Worm (Caenorhabditis elegans) whole organism, early embryonic: Measurements from ENCODE around the gene C49G7.10.

Experiments
- B0310.2 ChIP-seq: sonication (generic microtip); optimal IDR thresholded peaks from 2 replicates; lab custom pipeline; 2016; ENCODE audit warnings: mild to moderate bottlenecking, missing genetic modification characterization, missing compliant biosample characterization
- F13C5.2 ChIP-seq: sonication (generic microtip); optimal IDR thresholded peaks from 2 replicates; lab custom pipeline; 2017; ENCODE audit warnings: mild to moderate bottlenecking, missing genetic modification characterization, inconsistent platforms, missing compliant biosample characterization
- aly-1 ChIP-seq: sonication (generic microtip); optimal IDR thresholded peaks from 2 replicates; lab custom pipeline; 2016; ENCODE audit warnings: missing genetic modification characterization, missing compliant biosample characterization
- ama-1 ChIP-seq: fragments of 150-350 bp; optimal IDR thresholded peaks from 2 replicates; lab custom pipeline; 2014
- ceh-13 ChIP-seq: fragments of 200-800 bp; sonication (Bioruptor generic); optimal IDR thresholded peaks from 2 replicates; lab custom pipeline; 2018; ENCODE audit warnings: mild to moderate bottlenecking, missing genetic modification characterization, missing compliant biosample characterization
- ceh-36 ChIP-seq: sonication (generic microtip); optimal IDR thresholded peaks from 2 replicates; lab custom pipeline; 2016; ENCODE audit warnings: missing genetic modification characterization, inconsistent platforms, missing compliant biosample characterization
- ets-7 ChIP-seq: sonication (generic microtip); optimal IDR thresholded peaks from 2 replicates; lab custom pipeline; 2016; ENCODE audit warnings: missing genotype, missing genetic modification characterization, missing compliant biosample characterization
- flt-1 ChIP-seq: fragments of 200-800 bp; sonication (Bioruptor generic); IDR thresholded peaks from 2 replicates; pipeline ENCODE4 v1.3.6; 2022; ENCODE audit warnings: missing genetic modification characterization, missing compliant biosample characterization
- hmbx-1 ChIP-seq: sonication (generic microtip); optimal IDR thresholded peaks from 2 replicates; lab custom pipeline; 2016; ENCODE audit warnings: mild to moderate bottlenecking, missing genetic modification characterization, missing compliant biosample characterization
- hmg-4 ChIP-seq: fragments of 200-800 bp; sonication (Bioruptor generic); optimal IDR thresholded peaks from 2 replicates; lab custom pipeline; 2018; ENCODE audit warnings: mild to moderate bottlenecking, missing genetic modification characterization, missing compliant biosample characterization
- hnd-1 ChIP-seq: sonication (generic microtip); optimal IDR thresholded peaks from 2 replicates; lab custom pipeline; 2016; ENCODE audit warnings: missing genetic modification characterization, missing compliant biosample characterization
- pes-1 ChIP-seq: fragments of 200-800 bp; sonication (Bioruptor generic); IDR thresholded peaks from 2 replicates; pipeline ENCODE4 v1.3.6; 2022; ENCODE audit warnings: missing genetic modification reagents, missing genetic modification characterization, missing compliant biosample characterization
- scrt-1 ChIP-seq: fragments of 200-800 bp; sonication (Bioruptor generic); IDR thresholded peaks from 2 replicates; pipeline ENCODE4 v1.3.6; 2022; ENCODE audit warnings: missing genetic modification characterization, missing compliant biosample characterization
- sea-1 ChIP-seq: fragments of 200-800 bp; sonication (Bioruptor generic); conservative IDR thresholded peaks from 2 replicates; pipeline ENCODE4 v1.3.6; 2022; ENCODE audit warnings: missing genetic modification characterization, missing compliant biosample characterization
- tbx-11 ChIP-seq: fragments of 200-800 bp; sonication (Bioruptor generic); IDR thresholded peaks from 2 replicates; pipeline ENCODE4 v1.3.6; 2022; ENCODE audit warnings: missing genetic modification characterization, missing compliant biosample characterization
- tbx-37 ChIP-seq: fragments of 200-800 bp; sonication (Bioruptor generic); conservative IDR thresholded peaks from 2 replicates; pipeline ENCODE4 v1.3.6; 2022; ENCODE audit warnings: missing genetic modification reagents, missing genetic modification characterization, missing compliant biosample characterization
- tra-4 ChIP-seq: sonication (generic microtip); optimal IDR thresholded peaks from 2 replicates; lab custom pipeline; 2017; ENCODE audit warnings: missing genetic modification characterization, missing compliant biosample characterization

The C49G7.10 gene

ce11 chrV:4047541-4047940 lies 5.7 kb upstream of the C49G7.10 start, which contains the start of gene srh-169:
Gene srh-169, plus strand, starts transcription at chrV:4047841.
- TF ChIP-seq scrt-1 (GFP tag; lab: Robert Waterston, UW) (no peak), hnd-1 (tag; lab: Kevin White, UChicago) (no peak), pes-1 (GFP tag; lab: Robert Waterston, UW) (no peak)

DNA sequence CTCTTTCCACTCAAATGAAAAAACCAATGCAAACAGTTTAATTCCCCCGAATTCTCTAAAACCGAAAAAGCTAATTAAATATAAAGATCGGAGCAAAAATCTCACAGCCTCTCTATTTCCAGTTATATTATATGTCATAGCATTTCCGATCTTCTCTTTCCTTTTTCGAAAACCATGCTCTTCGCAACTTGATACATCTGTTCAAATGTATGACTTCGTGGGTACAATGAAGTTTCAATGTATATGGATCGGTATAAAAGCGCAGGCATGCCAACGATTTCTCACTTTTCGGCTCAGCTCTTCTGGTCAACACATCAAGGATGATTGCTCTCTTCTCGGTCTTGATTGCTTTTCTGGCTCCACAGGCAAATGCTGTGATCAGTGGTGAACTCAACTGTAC lies 4.3 kb upstream of the C49G7.10 start, which contains the start of gene phat-7:
Gene phat-7 (plus strand): TSS at position 301 of the 400 bp plus-strand sequence.
- TF ChIP-seq ceh-13: no peak
- no peak for TF ChIP-seq pes-1 (GFP tag; lab: Robert Waterston, UW)
- TF ChIP-seq flt-1: no peak
- no peak for TF ChIP-seq ceh-36 (tag; lab: Kevin White, UChicago)

DNA sequence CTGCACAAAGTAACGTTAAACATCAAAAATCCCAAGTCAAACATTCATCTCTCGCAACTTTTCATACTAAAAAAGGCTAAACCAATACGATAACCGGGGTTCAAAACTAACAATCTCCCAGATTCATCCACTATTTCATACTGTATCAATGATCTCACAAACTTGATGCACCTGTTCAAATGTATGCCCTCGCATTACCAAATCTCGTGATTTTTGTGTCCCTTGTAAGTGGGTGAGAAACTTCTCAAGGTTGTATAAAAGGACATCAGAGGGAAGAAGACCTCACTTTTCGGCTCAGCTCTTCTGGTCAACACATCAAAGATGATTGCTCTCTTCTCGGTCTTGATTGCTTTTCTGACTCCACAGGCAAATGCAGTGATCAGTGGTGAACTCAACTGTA lies 1.8 kb upstream of the C49G7.10 start, which contains the start of gene phat-3:
Gene phat-3 (plus strand): TSS at position 301 of the 400 bp plus-strand sequence.
- TF ChIP-seq flt-1 (no peak), scrt-1 (GFP tag; lab: Robert Waterston, UW) (no peak), tbx-11 (GFP tag; lab: Robert Waterston, UW) (no peak), hnd-1 (tag; lab: Kevin White, UChicago) (no peak), B0310.2 (tag; lab: Kevin White, UChicago) (no peak), ama-1 (no peak), tra-4 (no peak)

DNA sequence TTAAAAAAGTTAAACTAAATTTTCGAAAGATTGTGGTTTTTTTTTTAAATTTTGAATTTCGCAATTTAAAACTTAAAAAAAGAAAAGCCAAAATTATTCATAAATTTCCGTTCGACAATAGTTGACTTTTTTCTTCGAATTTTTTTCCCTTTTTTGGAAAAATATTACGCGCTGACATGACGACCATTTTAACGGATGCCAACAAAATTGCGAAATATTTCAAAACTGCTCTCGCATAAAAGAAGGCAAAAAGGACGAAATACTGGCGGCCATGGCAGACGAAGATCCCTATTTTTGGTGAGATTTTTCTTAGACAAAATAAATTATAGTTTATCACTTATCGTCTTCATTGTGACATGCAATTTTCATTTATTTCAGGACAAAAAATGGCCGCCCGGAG lies 3.3 kb downstream of the C49G7.10 start:
- TF ChIP-seq sea-1 (GFP tag; lab: Robert Waterston, UW): no peak
- TF ChIP-seq aly-1 (tag; lab: Kevin White, UChicago): no peak
- TF ChIP-seq scrt-1 (GFP tag; lab: Robert Waterston, UW): no peak

DNA sequence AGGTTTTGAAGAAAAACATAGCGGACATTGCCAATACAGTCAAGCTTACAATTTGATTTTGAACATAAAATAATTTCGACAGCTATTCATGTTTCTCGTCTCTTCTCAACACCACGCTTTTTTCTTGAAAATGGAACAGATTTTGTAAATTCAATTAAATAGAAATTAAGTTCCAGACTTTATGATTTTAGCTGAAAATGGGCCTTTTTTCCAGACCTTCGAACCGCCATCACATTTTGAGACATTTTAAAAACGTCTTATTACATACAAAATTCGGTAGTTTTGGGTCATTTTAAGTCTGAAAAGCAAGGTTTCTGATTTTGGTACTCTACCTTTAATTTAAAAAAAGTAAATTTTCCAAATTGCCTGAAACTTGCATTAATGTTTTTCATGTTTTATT lies 3.7 kb downstream of the C49G7.10 start, which contains the start of gene C49G7.12:
Gene C49G7.12 (plus strand): TSS at position 301 of the 400 bp plus-strand sequence.
- TF ChIP-seq ets-7: no peak
- TF ChIP-seq ama-1: no peak

ce11 chrV:4035811-4036210 lies 6.0 kb downstream of the C49G7.10 start, which contains the start of gene C49G7.13:
Gene C49G7.13, plus strand, starts transcription at chrV:4036111.
- no peak for TF ChIP-seq tbx-37
- TF ChIP-seq ceh-36 (tag; lab: Kevin White, UChicago): no peak
- no peak for TF ChIP-seq pes-1 (GFP tag; lab: Robert Waterston, UW)
- TF ChIP-seq hmbx-1: no peak
- no peak for TF ChIP-seq hmg-4 (GFP tag; lab: Kevin White, UChicago)
- no peak for TF ChIP-seq ama-1
- no peak for TF ChIP-seq ets-7
- TF ChIP-seq B0310.2 (tag; lab: Kevin White, UChicago): no peak
- no peak for TF ChIP-seq F13C5.2 (tag; lab: Kevin White, UChicago)
- no peak for TF ChIP-seq hnd-1 (tag; lab: Kevin White, UChicago)
- no peak for TF ChIP-seq flt-1
- TF ChIP-seq aly-1 (tag; lab: Kevin White, UChicago): no peak
- TF ChIP-seq tbx-11 (GFP tag; lab: Robert Waterston, UW): no peak
- no peak for TF ChIP-seq ceh-13
- TF ChIP-seq tra-4: no peak
- TF ChIP-seq scrt-1 (GFP tag; lab: Robert Waterston, UW): no peak
- no peak for TF ChIP-seq sea-1 (GFP tag; lab: Robert Waterston, UW)

ce11 chrV:4034303-4034702 lies 7.5 kb downstream of the C49G7.10 start, which contains the start of gene C49G7.7:
Gene C49G7.7, plus strand, starts transcription at chrV:4034476.
- no peak for TF ChIP-seq ama-1
- TF ChIP-seq ceh-13: no peak
- no peak for TF ChIP-seq B0310.2 (tag; lab: Kevin White, UChicago)
- TF ChIP-seq ceh-36 (tag; lab: Kevin White, UChicago): no peak
- TF ChIP-seq tbx-11 (GFP tag; lab: Robert Waterston, UW): no peak
- TF ChIP-seq F13C5.2 (tag; lab: Kevin White, UChicago): no peak
- no peak for TF ChIP-seq hmg-4 (GFP tag; lab: Kevin White, UChicago)
- TF ChIP-seq tbx-37: no peak
- TF ChIP-seq hnd-1 (tag; lab: Kevin White, UChicago): no peak
- TF ChIP-seq flt-1: no peak

ce11 chrV:4031319-4031718 lies 10.5 kb downstream of the C49G7.10 start, which contains the start of gene cyp-35A4:
Gene cyp-35A4, plus strand, starts transcription at chrV:4031619.
- TF ChIP-seq hmg-4 (GFP tag; lab: Kevin White, UChicago) (no peak), ceh-13 (no peak), F13C5.2 (tag; lab: Kevin White, UChicago) (no peak), ama-1 (no peak), sea-1 (GFP tag; lab: Robert Waterston, UW) (no peak), scrt-1 (GFP tag; lab: Robert Waterston, UW) (no peak), flt-1 (no peak), B0310.2 (tag; lab: Kevin White, UChicago) (no peak), pes-1 (GFP tag; lab: Robert Waterston, UW) (no peak), tra-4 (no peak), tbx-37 (no peak), ceh-36 (tag; lab: Kevin White, UChicago) (no peak), tbx-11 (GFP tag; lab: Robert Waterston, UW) (no peak), aly-1 (tag; lab: Kevin White, UChicago) (no peak), hnd-1 (tag; lab: Kevin White, UChicago) (no peak), hmbx-1 (no peak)

DNA sequence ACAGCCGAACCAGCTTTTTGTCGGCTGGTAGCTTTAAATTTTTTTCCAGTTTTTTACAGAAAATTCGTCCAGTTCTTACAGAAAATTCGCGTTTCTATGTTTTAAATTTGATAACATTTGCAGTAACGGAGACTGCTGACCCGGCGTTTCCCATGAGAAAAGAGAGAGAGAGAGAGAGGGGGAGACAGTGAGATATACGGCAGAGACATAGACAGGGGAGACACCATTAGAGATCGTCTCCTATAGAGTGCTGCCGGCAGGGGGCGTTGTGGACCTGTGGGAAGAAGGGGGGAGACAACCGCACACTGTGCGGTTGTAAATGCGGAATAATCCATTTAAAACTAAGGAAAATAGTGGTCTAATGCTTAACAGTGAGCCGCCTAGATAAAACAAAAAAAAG lies 12.2 kb downstream of the C49G7.10 start:
- TF ChIP-seq hnd-1 (tag; lab: Kevin White, UChicago) (no peak), flt-1 (0 out of 2 replicates have a peak, but pooled peaks have one; percentile 23)
